Fruit fly (Drosophila melanogaster) whole organism, embryonic: ENCODE results near the gene CG9106.
A peak's percentile ranks its signal among the peaks of the same experiment; 100 is the strongest.

Experiments
- CG10979 ChIP-seq: fragments of 200-800 bp; sonication (Bioruptor generic); optimal IDR thresholded peaks from 2 replicates; lab custom pipeline; 2018; ENCODE audit warnings: missing biosample characterization, mild to moderate bottlenecking, missing genetic modification characterization, moderate library complexity
- CG12104 ChIP-seq: fragments of 200-800 bp; sonication (Bioruptor generic); optimal IDR thresholded peaks from 3 replicates; lab custom pipeline; 2016; ENCODE audit warnings: missing biosample characterization, missing genetic modification characterization
- CG12219 ChIP-seq: fragments of 200-800 bp; sonication (Bioruptor generic); optimal IDR thresholded peaks from 3 replicates; lab custom pipeline; 2018; ENCODE audit warnings: missing biosample characterization, mild to moderate bottlenecking, missing genetic modification characterization
- CG12769 ChIP-seq: fragments of 200-800 bp; sonication (Bioruptor generic); optimal IDR thresholded peaks from 2 replicates; lab custom pipeline; 2019; ENCODE audit warnings: missing biosample characterization, mild to moderate bottlenecking, missing genetic modification characterization, moderate library complexity
- CG13424 ChIP-seq: fragments of 200-800 bp; sonication (Bioruptor generic); optimal IDR thresholded peaks from 2 replicates; lab custom pipeline; 2019; ENCODE audit warnings: missing biosample characterization, mild to moderate bottlenecking, missing genetic modification characterization, moderate library complexity
- CG13624 ChIP-seq: fragments of 200-800 bp; sonication (Bioruptor generic); optimal IDR thresholded peaks from 2 replicates; lab custom pipeline; 2016; ENCODE audit warnings: missing biosample characterization, missing genetic modification characterization
- CG13894 ChIP-seq: fragments of 200-800 bp; sonication (Bioruptor generic); optimal IDR thresholded peaks from 3 replicates; lab custom pipeline; 2018; ENCODE audit warnings: missing biosample characterization, mild to moderate bottlenecking, missing genetic modification characterization, moderate library complexity
- CG14667 ChIP-seq: fragments of 200-800 bp; sonication (Bioruptor generic); IDR thresholded peaks from 2 replicates; pipeline ENCODE4 v1.3.6; 2022; ENCODE audit warnings: missing biosample characterization, missing genetic modification characterization
- CG17186 ChIP-seq: fragments of 200-800 bp; sonication (Bioruptor generic); optimal IDR thresholded peaks from 3 replicates; lab custom pipeline; 2017; ENCODE audit warnings: missing biosample characterization, missing genetic modification reagents, missing genetic modification characterization
- CG17612 ChIP-seq: fragments of 200-800 bp; sonication (Bioruptor generic); IDR thresholded peaks from 2 replicates; pipeline ENCODE4 v1.3.6; 2022; ENCODE audit warnings: missing biosample characterization, missing genetic modification characterization
- CG1792 ChIP-seq: fragments of 200-800 bp; sonication (Bioruptor generic); optimal IDR thresholded peaks from 2 replicates; lab custom pipeline; 2016; ENCODE audit warnings: missing biosample characterization, missing genetic modification characterization
- CG2120 ChIP-seq: fragments of 200-800 bp; sonication (Bioruptor generic); optimal IDR thresholded peaks from 3 replicates; lab custom pipeline; 2016; ENCODE audit warnings: missing biosample characterization, missing genetic modification characterization
- CG32767 ChIP-seq: fragments of 200-800 bp; sonication (Bioruptor generic); IDR thresholded peaks from 2 replicates; pipeline ENCODE4 v1.3.6; 2022; ENCODE audit warnings: missing biosample characterization, missing genetic modification characterization
- CG3407 ChIP-seq: fragments of 200-800 bp; sonication (Bioruptor generic); optimal IDR thresholded peaks from 2 replicates; lab custom pipeline; 2018; ENCODE audit warnings: missing biosample characterization, mild to moderate bottlenecking, missing genetic modification characterization
- CG4360 ChIP-seq: fragments of 200-800 bp; sonication (Bioruptor generic); IDR thresholded peaks from 2 replicates; pipeline ENCODE4 v1.3.6; 2022; ENCODE audit warnings: missing biosample characterization, missing genetic modification characterization
- CG4617 ChIP-seq: fragments of 200-800 bp; sonication (Bioruptor generic); optimal IDR thresholded peaks from 3 replicates; lab custom pipeline; 2016; ENCODE audit warnings: missing biosample characterization, missing genetic modification characterization, borderline replicate concordance
- CG4730 ChIP-seq: fragments of 200-800 bp; sonication (Bioruptor generic); IDR thresholded peaks from 2 replicates; pipeline ENCODE4 v1.3.6; 2022; ENCODE audit warnings: missing biosample characterization, missing genetic modification characterization
- CG5245 ChIP-seq: fragments of 200-800 bp; sonication (Bioruptor generic); optimal IDR thresholded peaks from 3 replicates; lab custom pipeline; 2016; ENCODE audit warnings: missing biosample characterization, missing genetic modification characterization
- CG7839 ChIP-seq: fragments of 200-800 bp; sonication (Bioruptor generic); optimal IDR thresholded peaks from 3 replicates; lab custom pipeline; 2018; ENCODE audit warnings: missing biosample characterization, mild to moderate bottlenecking, missing genetic modification characterization, moderate library complexity
- CG8359 ChIP-seq: fragments of 200-800 bp; sonication (Bioruptor generic); optimal IDR thresholded peaks from 2 replicates; lab custom pipeline; 2017; ENCODE audit warnings: missing biosample characterization, mild to moderate bottlenecking, missing genetic modification characterization, borderline replicate concordance
- CG9876 ChIP-seq: fragments of 200-800 bp; sonication (Bioruptor generic); optimal IDR thresholded peaks from 2 replicates; lab custom pipeline; 2016; ENCODE audit warnings: missing biosample characterization, missing genetic modification characterization
- CTCF ChIP-seq: fragments of 200-800 bp; sonication (Bioruptor generic); optimal IDR thresholded peaks from 2 replicates; lab custom pipeline; 2017; ENCODE audit warnings: missing biosample characterization, mild to moderate bottlenecking, missing genetic modification characterization, moderate library complexity
- CkIIα-i1 ChIP-seq: fragments of 200-800 bp; sonication (Bioruptor generic); IDR thresholded peaks from 2 replicates; pipeline ENCODE4 v1.3.6; 2022; ENCODE audit warnings: missing biosample characterization, missing genetic modification characterization
- Eip74EF ChIP-seq, 2 experiments: fragments of 200-800 bp in 1 of 2; fragments of >200 bp in 1 of 2; sonication (Bioruptor generic) in 1 of 2; optimal IDR thresholded peaks; 2 replicates each; lab custom pipeline; 2017 to 2019; ENCODE audit warnings: missing biosample characterization in 2 of 2, missing genetic modification characterization in 2 of 2, mild to moderate bottlenecking in 1 of 2, moderate library complexity in 1 of 2
- Fer1 ChIP-seq: fragments of 200-800 bp; sonication (Bioruptor generic); optimal IDR thresholded peaks from 2 replicates; lab custom pipeline; 2017; ENCODE audit warnings: missing biosample characterization, mild to moderate bottlenecking, missing genetic modification characterization
- Hmx ChIP-seq: fragments of 200-800 bp; sonication (Bioruptor generic); optimal IDR thresholded peaks from 2 replicates; lab custom pipeline; 2016; ENCODE audit warnings: missing biosample characterization, missing genetic modification characterization
- Hr78 ChIP-seq, 2 experiments: fragments of 200-800 bp in 1 of 2; fragments of >200 bp in 1 of 2; sonication (Bioruptor generic) in 1 of 2; optimal IDR thresholded peaks; 2 replicates each; lab custom pipeline; 2017 to 2019; ENCODE audit warnings: missing biosample characterization in 2 of 2, missing genetic modification characterization in 2 of 2, mild to moderate bottlenecking in 1 of 2, moderate library complexity in 1 of 2
- Lhr ChIP-seq: fragments of 200-800 bp; sonication (Bioruptor generic); optimal IDR thresholded peaks from 3 replicates; lab custom pipeline; 2017; ENCODE audit warnings: mild to moderate bottlenecking, missing biosample characterization, missing genetic modification reagents, missing genetic modification characterization
- Myb ChIP-seq: fragments of 200-800 bp; sonication (Bioruptor generic); optimal IDR thresholded peaks from 2 replicates; lab custom pipeline; 2016; ENCODE audit warnings: missing biosample characterization, missing genetic modification characterization
- NC2β ChIP-seq: fragments of 200-800 bp; sonication (Bioruptor generic); optimal IDR thresholded peaks from 2 replicates; lab custom pipeline; 2016; ENCODE audit warnings: missing biosample characterization, missing genetic modification characterization
- NFAT ChIP-seq: fragments of 200-800 bp; sonication (Bioruptor generic); IDR thresholded peaks from 2 replicates; pipeline ENCODE4 v1.3.6; 2022; ENCODE audit warnings: missing biosample characterization, missing genetic modification characterization
- Neu2 ChIP-seq: fragments of 200-800 bp; sonication (Bioruptor generic); optimal IDR thresholded peaks from 3 replicates; lab custom pipeline; 2016; ENCODE audit warnings: missing biosample characterization, missing genetic modification characterization, borderline replicate concordance
- Opbp ChIP-seq: fragments of 200-800 bp; sonication (Bioruptor generic); IDR thresholded peaks from 3 replicates; pipeline ENCODE4 v1.3.6; 2022; ENCODE audit warnings: missing biosample characterization, missing genetic modification characterization; ENCODE audit not compliant: partially characterized antibody
- Optix ChIP-seq: fragments of 200-800 bp; sonication (Bioruptor generic); IDR thresholded peaks from 3 replicates; pipeline ENCODE4 v1.3.6; 2022; ENCODE audit warnings: missing biosample characterization, missing genetic modification characterization
- Six4 ChIP-seq: fragments of 200-800 bp; sonication (Bioruptor generic); optimal IDR thresholded peaks from 2 replicates; lab custom pipeline; 2016; ENCODE audit warnings: missing biosample characterization, missing genetic modification characterization
- Sox102F ChIP-seq: fragments of 200-800 bp; sonication (Bioruptor generic); optimal IDR thresholded peaks from 2 replicates; lab custom pipeline; 2018; ENCODE audit warnings: missing biosample characterization, mild to moderate bottlenecking, missing genetic modification characterization, moderate library complexity
- Ssrp ChIP-seq: fragments of 200-800 bp; sonication (Bioruptor generic); optimal IDR thresholded peaks from 2 replicates; lab custom pipeline; 2018; ENCODE audit warnings: missing biosample characterization, mild to moderate bottlenecking, missing genetic modification characterization, moderate library complexity
- ftz-f1 ChIP-seq: fragments of 200-800 bp; sonication (Bioruptor generic); optimal IDR thresholded peaks from 2 replicates; lab custom pipeline; 2016; ENCODE audit warnings: missing biosample characterization, missing genetic modification characterization
- gem ChIP-seq: fragments of 200-800 bp; sonication (Bioruptor generic); optimal IDR thresholded peaks from 2 replicates; lab custom pipeline; 2019; ENCODE audit warnings: missing biosample characterization, mild to moderate bottlenecking, missing genetic modification characterization, moderate library complexity
- jing ChIP-seq: fragments of 200-800 bp; sonication (Bioruptor generic); optimal IDR thresholded peaks from 2 replicates; lab custom pipeline; 2018; ENCODE audit warnings: missing biosample characterization, mild to moderate bottlenecking, missing genetic modification characterization
- kah ChIP-seq: fragments of 200-800 bp; sonication (Bioruptor generic); optimal IDR thresholded peaks from 2 replicates; lab custom pipeline; 2018; ENCODE audit warnings: missing biosample characterization, mild to moderate bottlenecking, missing genetic modification characterization
- knrl ChIP-seq: fragments of 200-800 bp; sonication (Bioruptor generic); IDR thresholded peaks from 3 replicates; pipeline ENCODE4 v1.3.6; 2022; ENCODE audit warnings: missing biosample characterization, missing genetic modification characterization; ENCODE audit not compliant: partially characterized antibody
- lab ChIP-seq: fragments of 200-800 bp; sonication (Bioruptor generic); optimal IDR thresholded peaks from 3 replicates; lab custom pipeline; 2017; ENCODE audit warnings: missing biosample characterization, missing genetic modification characterization, mild to moderate bottlenecking, moderate library complexity, missing genetic modification reagents
- luna ChIP-seq: fragments of 200-800 bp; sonication (Bioruptor generic); optimal IDR thresholded peaks from 2 replicates; lab custom pipeline; 2016; ENCODE audit warnings: missing biosample characterization, missing genetic modification characterization
- nerfin-2 ChIP-seq: fragments of 200-800 bp; sonication (Bioruptor generic); IDR thresholded peaks from 2 replicates; pipeline ENCODE4 v1.3.6; 2022; ENCODE audit warnings: missing biosample characterization, missing genetic modification characterization; ENCODE audit not compliant: partially characterized antibody
- pho ChIP-seq: fragments of 200-800 bp; sonication (Bioruptor generic); optimal IDR thresholded peaks from 2 replicates; lab custom pipeline; 2016; ENCODE audit warnings: missing biosample characterization, missing genetic modification characterization
- pnt ChIP-seq: fragments of 200-800 bp; sonication (Bioruptor generic); optimal IDR thresholded peaks from 3 replicates; lab custom pipeline; 2016; ENCODE audit warnings: missing biosample characterization, missing genetic modification characterization
- prd ChIP-seq, 3 experiments: fragments of >200 bp in 2 of 3; fragments of 200-800 bp in 1 of 3; sonication (Bioruptor generic) in 1 of 3; optimal IDR thresholded peaks in 2 of 3; IDR thresholded peaks in 1 of 3; 2 replicates in 2 of 3; 3 replicates in 1 of 3; pipeline versions ENCODE4 v1.3.6 to Lab custom; 2017 to 2022; ENCODE audit warnings: missing biosample characterization in 1 of 3, missing genetic modification characterization in 1 of 3
- pros ChIP-seq: fragments of 200-800 bp; sonication (Bioruptor generic); optimal IDR thresholded peaks from 3 replicates; lab custom pipeline; 2019; ENCODE audit warnings: missing biosample characterization, mild to moderate bottlenecking, missing genetic modification characterization, moderate library complexity
- scrt ChIP-seq: fragments of 200-800 bp; sonication (Bioruptor generic); optimal IDR thresholded peaks from 2 replicates; lab custom pipeline; 2018; ENCODE audit warnings: missing biosample characterization, mild to moderate bottlenecking, missing genetic modification characterization, moderate library complexity
- vvl ChIP-seq: fragments of 200-800 bp; sonication (Bioruptor generic); IDR thresholded peaks from 2 replicates; pipeline ENCODE4 v1.3.6; 2022; ENCODE audit warnings: missing biosample characterization, missing genetic modification characterization

The CG9106 gene

dm6 chrX:15235252-15235651 lies 37.0 kb downstream of the CG9106 start (continued):
- TF ChIP-seq CG9876 (GFP tag; lab: Kevin White, UChicago) (no peak), prd (optimal IDR thresholded peaks at IDR 0.05; lab: Kevin White, UChicago) (no peak), prd (GFP tag; IDR thresholded peaks at IDR 0.05; lab: Robert Waterston, UW) (peak; percentile 43; the same call in 1 of the 3 replicates), Fer1 (peak; percentile 6), CG7839 (tag; lab: Kevin White, UChicago) (peak; percentile 35), Optix (GFP tag; lab: Robert Waterston, UW) (no peak), vvl (GFP tag; lab: Robert Waterston, UW) (peak; percentile 16; the same call in 1 of the 2 replicates), nerfin-2 (no peak), CG13424 (tag; lab: Kevin White, UChicago) (no peak), Six4 (no peak), CG1792 (GFP tag; lab: Kevin White, UChicago) (no peak), gem (tag; lab: Kevin White, UChicago) (peak; percentile 30), CG10979 (no peak), CG12769 (tag; lab: Kevin White, UChicago) (no peak), CG13894 (tag; lab: Kevin White, UChicago) (no peak), knrl (GFP tag; lab: Robert Waterston, UW) (no peak), CG8359 (no peak), Lhr (GFP tag; lab: Kevin White, UChicago) (no peak), CG17186 (GFP tag; lab: Kevin White, UChicago) (no peak), pnt (GFP tag; lab: Kevin White, UChicago) (no peak), Hmx (GFP tag; lab: Kevin White, UChicago) (no peak), CG5245 (GFP tag; lab: Kevin White, UChicago) (no peak), CG4360 (GFP tag; lab: Robert Waterston, UW) (no peak), CG2120 (no peak), scrt (no peak), CG4730 (GFP tag; lab: Robert Waterston, UW) (no peak), CG13624 (no peak), ftz-f1 (no peak), CG3407 (GFP tag; lab: Kevin White, UChicago) (no peak), Eip74EF (GFP tag; optimal IDR thresholded peaks at IDR 0.05; lab: Kevin White, UChicago) (no peak), CG14667 (GFP tag; lab: Robert Waterston, UW) (no peak), CG32767 (GFP tag; lab: Robert Waterston, UW) (no peak), kah (GFP tag; lab: Kevin White, UChicago) (no peak), Myb (GFP tag; lab: Kevin White, UChicago) (no peak), CG12104 (GFP tag; lab: Kevin White, UChicago) (no peak), luna (GFP tag; lab: Kevin White, UChicago) (no peak), Ssrp (tag; lab: Kevin White, UChicago) (no peak), jing (no peak), NC2β (GFP tag; lab: Kevin White, UChicago) (no peak), Hr78 (GFP tag; optimal IDR thresholded peaks at IDR 0.05; lab: Kevin White, UChicago) (no peak), pros (GFP tag; lab: Kevin White, UChicago) (no peak), CG4617 (no peak), CG12219 (GFP tag; lab: Kevin White, UChicago) (no peak), CkIIα-i1 (GFP tag; lab: Robert Waterston, UW) (no peak), Sox102F (GFP tag; lab: Kevin White, UChicago) (peak; percentile 15), pho (GFP tag; lab: Kevin White, UChicago) (no peak), CTCF (GFP tag; lab: Kevin White, UChicago) (no peak), NFAT (GFP tag; lab: Robert Waterston, UW) (no peak), lab (GFP tag; lab: Kevin White, UChicago) (peak; percentile 13), Neu2 (GFP tag; lab: Kevin White, UChicago) (no peak), Opbp (GFP tag; lab: Robert Waterston, UW) (no peak), CG17612 (GFP tag; lab: Robert Waterston, UW) (no peak)
